Worm (Caenorhabditis elegans) whole organism, late embryonic: Measurements from ENCODE around the gene unc-71.

ENCODE experiments used
- C08G9.2 ChIP-seq: sonication (generic microtip); optimal IDR thresholded peaks from 2 replicates; lab custom pipeline; 2016; ENCODE audit warnings: mild to moderate bottlenecking, missing genetic modification characterization, moderate library complexity, missing compliant biosample characterization
- C38D4.7 ChIP-seq: fragments of 200-800 bp; sonication (Bioruptor generic); optimal IDR thresholded peaks from 2 replicates; lab custom pipeline; 2018; ENCODE audit warnings: mild to moderate bottlenecking, missing genetic modification characterization, moderate library complexity, missing compliant biosample characterization
- F13H6.1 ChIP-seq: sonication (generic microtip); optimal IDR thresholded peaks from 2 replicates; lab custom pipeline; 2016; ENCODE audit warnings: missing genetic modification characterization, missing compliant biosample characterization
- K02D7.2 ChIP-seq: sonication (generic microtip); optimal IDR thresholded peaks from 2 replicates; lab custom pipeline; 2017; ENCODE audit warnings: mild to moderate bottlenecking, missing genetic modification characterization, missing compliant biosample characterization
- K09A11.1 ChIP-seq: sonication (generic microtip); optimal IDR thresholded peaks from 2 replicates; lab custom pipeline; 2017; ENCODE audit warnings: antibody characterized with exemption, mild to moderate bottlenecking, missing genetic modification characterization, missing compliant biosample characterization; ENCODE audit not compliant: insufficient read depth
- T23F11.4 ChIP-seq: fragments of 200-800 bp; sonication (Bioruptor generic); optimal IDR thresholded peaks from 2 replicates; lab custom pipeline; 2018; ENCODE audit warnings: mild to moderate bottlenecking, missing genetic modification characterization, missing compliant biosample characterization
- ahr-1 ChIP-seq: sonication (generic microtip); optimal IDR thresholded peaks from 2 replicates; lab custom pipeline; 2016; ENCODE audit warnings: missing genetic modification characterization, missing compliant biosample characterization
- ama-1 ChIP-seq: fragments of 150-350 bp; optimal IDR thresholded peaks from 2 replicates; lab custom pipeline; 2014
- ceh-14 ChIP-seq: sonication (generic microtip); optimal IDR thresholded peaks from 2 replicates; lab custom pipeline; 2016; ENCODE audit warnings: missing genotype, missing genetic modification characterization, missing compliant biosample characterization
- ceh-18 ChIP-seq: sonication (generic microtip); optimal IDR thresholded peaks from 2 replicates; lab custom pipeline; 2016; ENCODE audit warnings: missing genetic modification characterization, missing compliant biosample characterization
- ceh-19 ChIP-seq: fragments of 200-800 bp; sonication (Bioruptor generic); optimal IDR thresholded peaks from 2 replicates; lab custom pipeline; 2018; ENCODE audit warnings: mild to moderate bottlenecking, missing genetic modification characterization, missing compliant biosample characterization
- ceh-2 ChIP-seq: sonication (generic microtip); optimal IDR thresholded peaks from 2 replicates; lab custom pipeline; 2016; ENCODE audit warnings: missing genotype, missing genetic modification characterization, missing compliant biosample characterization
- ceh-24 ChIP-seq: sonication (generic microtip); optimal IDR thresholded peaks from 2 replicates; lab custom pipeline; 2016; ENCODE audit warnings: mild to moderate bottlenecking, missing genetic modification characterization, missing compliant biosample characterization
- ceh-34 ChIP-seq: sonication (generic microtip); optimal IDR thresholded peaks from 2 replicates; lab custom pipeline; 2016; ENCODE audit warnings: mild to moderate bottlenecking, missing genetic modification characterization, missing compliant biosample characterization
- ceh-6 ChIP-seq: fragments of 200-800 bp; sonication (Bioruptor generic); optimal IDR thresholded peaks from 2 replicates; lab custom pipeline; 2018; ENCODE audit warnings: mild to moderate bottlenecking, missing genetic modification characterization, missing compliant biosample characterization
- ceh-9 ChIP-seq: sonication (generic microtip); optimal IDR thresholded peaks from 2 replicates; lab custom pipeline; 2016; ENCODE audit warnings: mild to moderate bottlenecking, missing genetic modification characterization, inconsistent platforms, missing compliant biosample characterization
- che-1 ChIP-seq: sonication (generic microtip); optimal IDR thresholded peaks from 2 replicates; lab custom pipeline; 2016; ENCODE audit warnings: mild to moderate bottlenecking, missing genetic modification characterization, missing compliant biosample characterization
- dmd-4 ChIP-seq: sonication (generic microtip); optimal IDR thresholded peaks from 2 replicates; lab custom pipeline; 2016; ENCODE audit warnings: borderline replicate concordance, missing genetic modification characterization, missing compliant biosample characterization
- dve-1 ChIP-seq: sonication (generic microtip); optimal IDR thresholded peaks from 2 replicates; lab custom pipeline; 2017; ENCODE audit warnings: antibody characterized with exemption, mild to moderate bottlenecking, missing genetic modification characterization, missing compliant biosample characterization
- elt-2 ChIP-seq: sonication (generic microtip); optimal IDR thresholded peaks from 2 replicates; lab custom pipeline; 2016; ENCODE audit warnings: missing genetic modification reagents, missing genetic modification characterization, missing compliant biosample characterization
- ets-4 ChIP-seq: sonication (generic microtip); optimal IDR thresholded peaks from 2 replicates; lab custom pipeline; 2016; ENCODE audit warnings: missing genetic modification characterization, missing compliant biosample characterization
- eyg-1 ChIP-seq: sonication (generic microtip); optimal IDR thresholded peaks from 2 replicates; lab custom pipeline; 2016; ENCODE audit warnings: missing genotype, missing genetic modification characterization, missing compliant biosample characterization
- fkh-6 ChIP-seq: sonication (generic microtip); optimal IDR thresholded peaks from 2 replicates; lab custom pipeline; 2016; ENCODE audit warnings: missing genetic modification characterization, missing compliant biosample characterization
- hlh-13 ChIP-seq: fragments of 200-800 bp; sonication (Bioruptor generic); optimal IDR thresholded peaks from 2 replicates; lab custom pipeline; 2018; ENCODE audit warnings: mild to moderate bottlenecking, missing genetic modification characterization, missing compliant biosample characterization
- hlh-30 ChIP-seq: sonication (generic microtip); optimal IDR thresholded peaks from 2 replicates; lab custom pipeline; 2017; ENCODE audit warnings: antibody characterized with exemption, missing genetic modification characterization, missing compliant biosample characterization; ENCODE audit not compliant: insufficient read depth
- lim-6 ChIP-seq: sonication (generic microtip); optimal IDR thresholded peaks from 2 replicates; lab custom pipeline; 2016; ENCODE audit warnings: missing genetic modification characterization, missing compliant biosample characterization
- lin-11 ChIP-seq: fragments of 200-800 bp; sonication (Bioruptor generic); optimal IDR thresholded peaks from 2 replicates; lab custom pipeline; 2018; ENCODE audit warnings: mild to moderate bottlenecking, missing genetic modification characterization, missing compliant biosample characterization
- madf-2 ChIP-seq: sonication (generic microtip); optimal IDR thresholded peaks from 2 replicates; lab custom pipeline; 2017; ENCODE audit warnings: missing genetic modification characterization, missing compliant biosample characterization
- mec-3 ChIP-seq: sonication (generic microtip); optimal IDR thresholded peaks from 2 replicates; lab custom pipeline; 2016; ENCODE audit warnings: borderline replicate concordance, missing genetic modification characterization, missing compliant biosample characterization
- nhr-11 ChIP-seq: fragments of 150-350 bp; optimal IDR thresholded peaks from 2 replicates; lab custom pipeline; 2014; ENCODE audit warnings: missing biosample characterization, missing genetic modification characterization
- nhr-232 ChIP-seq: sonication (generic microtip); optimal IDR thresholded peaks from 2 replicates; lab custom pipeline; 2016; ENCODE audit warnings: missing genetic modification characterization, missing compliant biosample characterization
- npax-4 ChIP-seq: sonication (generic microtip); optimal IDR thresholded peaks from 2 replicates; lab custom pipeline; 2016; ENCODE audit warnings: missing genetic modification characterization, missing compliant biosample characterization
- pag-3 ChIP-seq: sonication (generic microtip); optimal IDR thresholded peaks from 2 replicates; lab custom pipeline; 2016; ENCODE audit warnings: missing compliant biosample characterization, missing genetic modification characterization, borderline replicate concordance
- pat-9 ChIP-seq: fragments of 200-800 bp; sonication (Bioruptor generic); optimal IDR thresholded peaks from 2 replicates; lab custom pipeline; 2018; ENCODE audit warnings: mild to moderate bottlenecking, missing genetic modification characterization, moderate library complexity, missing compliant biosample characterization
- pax-1 ChIP-seq: fragments of 150-350 bp; optimal IDR thresholded peaks from 2 replicates; lab custom pipeline; 2014; ENCODE audit warnings: missing biosample characterization, missing genetic modification characterization
- pha-2 ChIP-seq: sonication (generic microtip); optimal IDR thresholded peaks from 2 replicates; lab custom pipeline; 2017; ENCODE audit warnings: mild to moderate bottlenecking, missing genetic modification characterization, missing compliant biosample characterization
- pha-4 ChIP-seq: fragments of 150-350 bp; optimal IDR thresholded peaks from 2 replicates; lab custom pipeline; 2018; ENCODE audit warnings: missing biosample characterization, missing genetic modification reagents, missing genetic modification characterization
- pqm-1 ChIP-seq: sonication (generic microtip); optimal IDR thresholded peaks from 2 replicates; lab custom pipeline; 2016; ENCODE audit warnings: missing genetic modification characterization, missing compliant biosample characterization
- pros-1 ChIP-seq: fragments of 150-350 bp; optimal IDR thresholded peaks from 2 replicates; lab custom pipeline; 2014; ENCODE audit warnings: missing biosample characterization, missing genetic modification reagents, missing genetic modification characterization
- ref-2 ChIP-seq: sonication (generic microtip); optimal IDR thresholded peaks from 2 replicates; lab custom pipeline; 2016; ENCODE audit warnings: missing genetic modification characterization, missing compliant biosample characterization
- sdc-2 ChIP-seq: sonication (generic microtip); optimal IDR thresholded peaks from 2 replicates; lab custom pipeline; 2016; ENCODE audit warnings: missing genotype, missing genetic modification characterization, missing compliant biosample characterization
- sox-2 ChIP-seq: fragments of 200-800 bp; sonication (Bioruptor generic); IDR thresholded peaks from 2 replicates; pipeline ENCODE4 v1.3.6; 2022; ENCODE audit warnings: missing genetic modification reagents, missing genetic modification characterization, missing compliant biosample characterization
- syd-9 ChIP-seq: sonication (generic microtip); optimal IDR thresholded peaks from 2 replicates; lab custom pipeline; 2016; ENCODE audit warnings: mild to moderate bottlenecking, missing genetic modification characterization, moderate library complexity, missing compliant biosample characterization
- tbx-7 ChIP-seq: sonication (generic microtip); optimal IDR thresholded peaks from 2 replicates; lab custom pipeline; 2016; ENCODE audit warnings: missing genotype, missing genetic modification characterization, missing compliant biosample characterization
- unc-42 ChIP-seq: sonication (generic microtip); optimal IDR thresholded peaks from 2 replicates; lab custom pipeline; 2016; ENCODE audit warnings: missing genotype, missing genetic modification characterization, missing compliant biosample characterization
- unc-86 ChIP-seq: sonication (generic microtip); optimal IDR thresholded peaks from 2 replicates; lab custom pipeline; 2016; ENCODE audit warnings: missing genetic modification characterization, missing compliant biosample characterization
- zip-5 ChIP-seq: sonication (generic microtip); optimal IDR thresholded peaks from 2 replicates; lab custom pipeline; 2016; ENCODE audit warnings: missing genetic modification characterization, missing compliant biosample characterization

unc-71 gene

DNA sequence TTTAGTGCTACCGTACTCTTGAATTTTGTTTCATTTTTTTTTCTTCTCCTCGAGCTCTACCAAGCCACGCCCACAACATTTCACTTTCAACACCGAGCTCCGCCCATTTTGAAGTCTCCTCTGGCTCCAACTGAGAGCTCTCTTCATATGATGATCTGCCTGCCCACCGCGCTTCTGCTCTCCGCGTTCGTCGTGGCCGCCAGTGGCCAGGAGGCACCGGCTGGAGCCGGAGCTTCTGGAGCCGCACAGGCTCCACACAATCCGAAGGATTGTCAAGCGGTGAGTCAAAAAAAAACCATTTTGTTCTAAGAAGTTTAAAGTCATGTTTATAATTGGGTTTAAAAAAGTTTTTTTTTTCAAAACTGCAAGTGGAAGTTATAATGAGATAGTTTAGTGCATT is 18.8 kb upstream of the unc-71 start, which contains the start of gene flp-14:
TSS of gene flp-14 (plus strand) at position 146 of the 400 bp plus-strand sequence.
- TF ChIP-seq F13H6.1 (tag; lab: Kevin White, UChicago) (no peak), C38D4.7 (no peak), ceh-9 (tag; lab: Kevin White, UChicago) (no peak), che-1 (tag; lab: Kevin White, UChicago) (no peak), sdc-2 (tag; lab: Kevin White, UChicago) (no peak), elt-2 (tag; lab: Kevin White, UChicago) (no peak), ceh-14 (tag; lab: Kevin White, UChicago) (no peak), unc-42 (no peak), ahr-1 (tag; lab: Kevin White, UChicago) (no peak), sox-2 (no peak), ceh-18 (tag; lab: Kevin White, UChicago) (no peak), madf-2 (no peak)

ce11 chrIII:12907218-12907617 is 15.7 kb upstream of the unc-71 start:
- TF ChIP-seq tbx-7 (tag; lab: Kevin White, UChicago) (no peak), nhr-11 (tag; lab: Kevin White, UChicago) (no peak), T23F11.4 (no peak), ref-2 (tag; lab: Kevin White, UChicago) (no peak), C08G9.2 (tag; lab: Kevin White, UChicago) (no peak), dmd-4 (tag; lab: Kevin White, UChicago) (no peak), nhr-232 (tag; lab: Kevin White, UChicago) (no peak), ceh-14 (tag; lab: Kevin White, UChicago) (no peak), ceh-2 (no peak), pha-2 (tag; lab: Kevin White, UChicago) (no peak), sdc-2 (tag; lab: Kevin White, UChicago) (no peak), hlh-13 (GFP tag; lab: Kevin White, UChicago) (no peak), syd-9 (tag; lab: Kevin White, UChicago) (no peak), pax-1 (tag; lab: Kevin White, UChicago) (no peak), sox-2 (no peak), npax-4 (tag; lab: Kevin White, UChicago) (no peak), eyg-1 (tag; lab: Kevin White, UChicago) (no peak), ets-4 (tag; lab: Kevin White, UChicago) (no peak), pha-4 (no peak), pag-3 (tag; lab: Kevin White, UChicago) (no peak)

ce11 chrIII:12906611-12907037 is 15.1 kb upstream of the unc-71 start:
- peak; percentile 71 for TF ChIP-seq ama-1
- TF ChIP-seq zip-5 (tag; lab: Kevin White, UChicago) = no peak

DNA sequence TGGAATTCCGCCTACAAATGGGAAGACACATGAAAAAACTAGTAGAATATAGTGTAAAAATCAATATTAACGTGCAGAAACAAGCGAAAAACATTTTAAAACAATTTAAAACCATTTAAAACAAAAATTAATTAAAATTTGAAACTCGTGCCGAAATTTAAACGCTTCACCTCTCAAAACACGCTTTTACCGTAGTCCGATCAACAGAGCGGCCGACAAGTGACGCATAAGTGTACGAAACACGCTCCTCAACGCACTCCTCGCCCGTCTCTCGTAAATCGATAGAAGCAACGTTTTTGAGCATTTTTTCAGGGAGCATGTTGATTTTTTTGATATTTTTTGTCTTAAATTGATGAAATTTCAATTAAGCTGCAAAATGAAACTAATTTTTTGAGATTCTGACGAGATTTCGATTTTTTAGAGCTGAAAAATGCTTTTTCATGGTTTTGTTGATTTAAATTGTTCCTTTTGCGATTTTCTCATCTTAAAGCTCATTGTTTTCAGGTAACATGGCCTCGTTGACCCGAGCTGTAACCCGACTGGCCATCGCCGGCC is 13.5 kb upstream of the unc-71 start, which contains the start of gene cox-5A:
TSS of gene cox-5A (plus strand) at position 505 of the 555 bp plus-strand sequence.
- TF ChIP-seq elt-2 (tag; lab: Kevin White, UChicago) (peak; percentile 65), dve-1 (tag; lab: Kevin White, UChicago) (peak; percentile 77), K02D7.2 (tag; lab: Kevin White, UChicago) (peak; percentile 91), ceh-19 (peak; percentile 38), unc-86 (tag; lab: Kevin White, UChicago) (peak; percentile 70), ref-2 (tag; lab: Kevin White, UChicago) (peak; percentile 90), ets-4 (tag; lab: Kevin White, UChicago) (peak; percentile 61), hlh-30 (tag; lab: Kevin White, UChicago) (peak; percentile 82), ceh-34 (peak; percentile 91), lim-6 (tag; lab: Kevin White, UChicago) (peak; percentile 71), syd-9 (tag; lab: Kevin White, UChicago) (peak; percentile 32), ceh-6 (GFP tag; lab: Kevin White, UChicago) (peak; percentile 21), pqm-1 (tag; lab: Kevin White, UChicago) (peak; percentile 59), lin-11 (tag; lab: Kevin White, UChicago) (peak; percentile 24), ceh-24 (tag; lab: Kevin White, UChicago) (no peak), pros-1 (peak; percentile 11), zip-5 (tag; lab: Kevin White, UChicago) (no peak), K09A11.1 (peak; percentile 50), fkh-6 (tag; lab: Kevin White, UChicago) (no peak), ceh-14 (tag; lab: Kevin White, UChicago) (peak; percentile 92), pat-9 (tag; lab: Kevin White, UChicago) (peak; percentile 41), mec-3 (tag; lab: Kevin White, UChicago) (no peak), pag-3 (tag; lab: Kevin White, UChicago) (no peak)
